Worm (Caenorhabditis elegans) whole organism, late embryonic: Measurements from ENCODE around the gene cec-4.

Source experiments
- C08G9.2 ChIP-seq: sonication (generic microtip); optimal IDR thresholded peaks from 2 replicates; lab custom pipeline; 2016; ENCODE audit warnings: mild to moderate bottlenecking, missing genetic modification characterization, moderate library complexity, missing compliant biosample characterization
- Y22D7AL.16 ChIP-seq: sonication (generic microtip); optimal IDR thresholded peaks from 2 replicates; lab custom pipeline; 2016; ENCODE audit warnings: missing genetic modification characterization, missing compliant biosample characterization
- ahr-1 ChIP-seq: sonication (generic microtip); optimal IDR thresholded peaks from 2 replicates; lab custom pipeline; 2016; ENCODE audit warnings: missing genetic modification characterization, missing compliant biosample characterization
- ceh-18 ChIP-seq: sonication (generic microtip); optimal IDR thresholded peaks from 2 replicates; lab custom pipeline; 2016; ENCODE audit warnings: missing genetic modification characterization, missing compliant biosample characterization
- ceh-22 ChIP-seq: sonication (generic microtip); optimal IDR thresholded peaks from 2 replicates; lab custom pipeline; 2017; ENCODE audit warnings: missing biosample characterization, missing genetic modification characterization
- ceh-30 ChIP-seq: fragments of 150-350 bp; optimal IDR thresholded peaks from 2 replicates; lab custom pipeline; 2014; ENCODE audit warnings: missing biosample characterization, missing genetic modification characterization
- ceh-31 ChIP-seq: sonication (generic microtip); optimal IDR thresholded peaks from 2 replicates; lab custom pipeline; 2016; ENCODE audit warnings: missing genetic modification characterization, missing compliant biosample characterization
- ceh-34 ChIP-seq: sonication (generic microtip); optimal IDR thresholded peaks from 2 replicates; lab custom pipeline; 2016; ENCODE audit warnings: mild to moderate bottlenecking, missing genetic modification characterization, missing compliant biosample characterization
- ceh-45 ChIP-seq: fragments of 200-800 bp; sonication (Bioruptor generic); IDR thresholded peaks from 2 replicates; pipeline ENCODE4 v1.3.6; 2022; ENCODE audit warnings: missing genetic modification reagents, missing genetic modification characterization, missing compliant biosample characterization
- che-1 ChIP-seq: sonication (generic microtip); optimal IDR thresholded peaks from 2 replicates; lab custom pipeline; 2016; ENCODE audit warnings: mild to moderate bottlenecking, missing genetic modification characterization, missing compliant biosample characterization
- dmd-4 ChIP-seq: sonication (generic microtip); optimal IDR thresholded peaks from 2 replicates; lab custom pipeline; 2016; ENCODE audit warnings: borderline replicate concordance, missing genetic modification characterization, missing compliant biosample characterization
- elt-2 ChIP-seq: sonication (generic microtip); optimal IDR thresholded peaks from 2 replicates; lab custom pipeline; 2016; ENCODE audit warnings: missing genetic modification reagents, missing genetic modification characterization, missing compliant biosample characterization
- elt-4 ChIP-seq: sonication (generic microtip); optimal IDR thresholded peaks from 2 replicates; lab custom pipeline; 2016; ENCODE audit warnings: missing genetic modification characterization, missing compliant biosample characterization
- fax-1 ChIP-seq: sonication (generic microtip); optimal IDR thresholded peaks from 2 replicates; lab custom pipeline; 2016; ENCODE audit warnings: missing genotype, missing genetic modification characterization, missing compliant biosample characterization
- fkh-6 ChIP-seq: sonication (generic microtip); optimal IDR thresholded peaks from 2 replicates; lab custom pipeline; 2016; ENCODE audit warnings: missing genetic modification characterization, missing compliant biosample characterization
- hlh-13 ChIP-seq: fragments of 200-800 bp; sonication (Bioruptor generic); optimal IDR thresholded peaks from 2 replicates; lab custom pipeline; 2018; ENCODE audit warnings: mild to moderate bottlenecking, missing genetic modification characterization, missing compliant biosample characterization
- hlh-15 ChIP-seq: sonication (generic microtip); optimal IDR thresholded peaks from 2 replicates; lab custom pipeline; 2016; ENCODE audit warnings: missing genetic modification characterization, missing compliant biosample characterization
- hlh-30 ChIP-seq: sonication (generic microtip); optimal IDR thresholded peaks from 2 replicates; lab custom pipeline; 2017; ENCODE audit warnings: antibody characterized with exemption, missing genetic modification characterization, missing compliant biosample characterization; ENCODE audit not compliant: insufficient read depth
- hlh-6 ChIP-seq: sonication (generic microtip); optimal IDR thresholded peaks from 2 replicates; lab custom pipeline; 2016; ENCODE audit warnings: missing genotype, missing genetic modification characterization, missing compliant biosample characterization
- hlh-8 ChIP-seq: sonication (generic microtip); optimal IDR thresholded peaks from 2 replicates; lab custom pipeline; 2016; ENCODE audit warnings: missing genotype, missing genetic modification characterization, missing compliant biosample characterization
- lim-6 ChIP-seq: sonication (generic microtip); optimal IDR thresholded peaks from 2 replicates; lab custom pipeline; 2016; ENCODE audit warnings: missing genetic modification characterization, missing compliant biosample characterization
- lin-11 ChIP-seq: fragments of 200-800 bp; sonication (Bioruptor generic); optimal IDR thresholded peaks from 2 replicates; lab custom pipeline; 2018; ENCODE audit warnings: mild to moderate bottlenecking, missing genetic modification characterization, missing compliant biosample characterization
- madf-2 ChIP-seq: sonication (generic microtip); optimal IDR thresholded peaks from 2 replicates; lab custom pipeline; 2017; ENCODE audit warnings: missing genetic modification characterization, missing compliant biosample characterization
- mec-3 ChIP-seq: sonication (generic microtip); optimal IDR thresholded peaks from 2 replicates; lab custom pipeline; 2016; ENCODE audit warnings: borderline replicate concordance, missing genetic modification characterization, missing compliant biosample characterization
- nfya-1 ChIP-seq: sonication (generic microtip); optimal IDR thresholded peaks from 2 replicates; lab custom pipeline; 2017; ENCODE audit warnings: missing genetic modification characterization, mild to moderate bottlenecking, missing compliant biosample characterization, antibody characterized with exemption, moderate library complexity
- nhr-11 ChIP-seq: fragments of 150-350 bp; optimal IDR thresholded peaks from 2 replicates; lab custom pipeline; 2014; ENCODE audit warnings: missing biosample characterization, missing genetic modification characterization
- nhr-232 ChIP-seq: sonication (generic microtip); optimal IDR thresholded peaks from 2 replicates; lab custom pipeline; 2016; ENCODE audit warnings: missing genetic modification characterization, missing compliant biosample characterization
- pat-9 ChIP-seq: fragments of 200-800 bp; sonication (Bioruptor generic); optimal IDR thresholded peaks from 2 replicates; lab custom pipeline; 2018; ENCODE audit warnings: mild to moderate bottlenecking, missing genetic modification characterization, moderate library complexity, missing compliant biosample characterization
- pax-1 ChIP-seq: fragments of 150-350 bp; optimal IDR thresholded peaks from 2 replicates; lab custom pipeline; 2014; ENCODE audit warnings: missing biosample characterization, missing genetic modification characterization
- pha-2 ChIP-seq: sonication (generic microtip); optimal IDR thresholded peaks from 2 replicates; lab custom pipeline; 2017; ENCODE audit warnings: mild to moderate bottlenecking, missing genetic modification characterization, missing compliant biosample characterization
- pha-4 ChIP-seq: fragments of 150-350 bp; optimal IDR thresholded peaks from 2 replicates; lab custom pipeline; 2018; ENCODE audit warnings: missing biosample characterization, missing genetic modification reagents, missing genetic modification characterization
- pqm-1 ChIP-seq: sonication (generic microtip); optimal IDR thresholded peaks from 2 replicates; lab custom pipeline; 2016; ENCODE audit warnings: missing genetic modification characterization, missing compliant biosample characterization
- pros-1 ChIP-seq: fragments of 150-350 bp; optimal IDR thresholded peaks from 2 replicates; lab custom pipeline; 2014; ENCODE audit warnings: missing biosample characterization, missing genetic modification reagents, missing genetic modification characterization
- ref-2 ChIP-seq: sonication (generic microtip); optimal IDR thresholded peaks from 2 replicates; lab custom pipeline; 2016; ENCODE audit warnings: missing genetic modification characterization, missing compliant biosample characterization
- rnt-1 ChIP-seq: sonication (generic microtip); optimal IDR thresholded peaks from 2 replicates; lab custom pipeline; 2016; ENCODE audit warnings: missing genetic modification characterization, missing compliant biosample characterization
- sox-4 ChIP-seq: sonication (generic microtip); optimal IDR thresholded peaks from 2 replicates; lab custom pipeline; 2017; ENCODE audit warnings: mild to moderate bottlenecking, missing genetic modification characterization, inconsistent platforms, missing compliant biosample characterization
- tbx-2 ChIP-seq: sonication (generic microtip); optimal IDR thresholded peaks from 2 replicates; lab custom pipeline; 2016; ENCODE audit warnings: missing genetic modification characterization, missing compliant biosample characterization
- tbx-7 ChIP-seq: sonication (generic microtip); optimal IDR thresholded peaks from 2 replicates; lab custom pipeline; 2016; ENCODE audit warnings: missing genotype, missing genetic modification characterization, missing compliant biosample characterization
- ttx-3 ChIP-seq: sonication (generic microtip); optimal IDR thresholded peaks from 2 replicates; lab custom pipeline; 2016; ENCODE audit warnings: missing genetic modification reagents, missing genetic modification characterization, missing compliant biosample characterization
- unc-3 ChIP-seq, 2 experiments: fragments of 200-800 bp in 1 of 2; sonication (Bioruptor generic) in 1 of 2; sonication (generic microtip) in 1 of 2; conservative IDR thresholded peaks in 1 of 2; optimal IDR thresholded peaks in 1 of 2; 2 replicates each; pipeline versions ENCODE4 v1.3.6 to Lab custom; 2016 to 2022; ENCODE audit warnings: missing compliant biosample characterization in 2 of 2, missing genetic modification characterization in 2 of 2, missing genetic modification reagents in 1 of 2
- unc-55 ChIP-seq: sonication (generic microtip); optimal IDR thresholded peaks from 2 replicates; lab custom pipeline; 2017; ENCODE audit warnings: missing biosample characterization, missing genetic modification reagents, missing genetic modification characterization
- unc-86 ChIP-seq: sonication (generic microtip); optimal IDR thresholded peaks from 2 replicates; lab custom pipeline; 2016; ENCODE audit warnings: missing genetic modification characterization, missing compliant biosample characterization
- ztf-16 ChIP-seq: sonication (generic microtip); optimal IDR thresholded peaks from 2 replicates; lab custom pipeline; 2017; ENCODE audit warnings: missing genetic modification characterization, missing compliant biosample characterization

Gene cec-4

DNA sequence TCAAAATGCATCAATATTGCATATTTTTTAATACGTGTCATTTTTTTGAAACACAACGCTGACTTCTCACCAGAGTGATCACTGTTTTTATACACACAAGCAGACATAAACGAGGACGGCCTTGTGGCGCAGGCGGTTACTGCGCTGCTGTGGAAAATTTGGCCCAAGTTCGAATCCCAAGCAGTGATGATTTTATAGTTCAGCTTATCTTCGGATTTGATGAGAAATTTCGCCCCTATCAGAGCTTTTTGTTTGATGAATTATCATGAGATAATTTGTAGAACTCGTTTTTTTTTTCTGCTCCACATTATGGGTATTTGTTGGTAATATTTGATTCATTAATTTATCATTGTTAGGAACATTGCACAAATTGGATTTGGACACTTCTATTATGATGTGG is 1.6 kb upstream of the cec-4 start (continued):
- no peak for TF ChIP-seq pha-4 (tag; lab: Kevin White, UChicago)
- peak; percentile 96 for TF ChIP-seq ceh-45 (GFP tag; lab: Robert Waterston, UW)
- TF ChIP-seq ceh-34 (tag; lab: Kevin White, UChicago): peak; percentile 93
- peak; percentile 94 for TF ChIP-seq rnt-1 (tag; lab: Kevin White, UChicago)
- TF ChIP-seq ahr-1 (tag; lab: Kevin White, UChicago): peak; percentile 91
- peak; percentile 96 for TF ChIP-seq madf-2 (tag; lab: Kevin White, UChicago)
- peak; percentile 92 for TF ChIP-seq dmd-4 (tag; lab: Kevin White, UChicago)
- TF ChIP-seq hlh-8 (tag; lab: Kevin White, UChicago): peak; percentile 85
- TF ChIP-seq nhr-11 (tag; lab: Kevin White, UChicago): no peak
- TF ChIP-seq pax-1 (tag; lab: Kevin White, UChicago): no peak
- TF ChIP-seq hlh-30 (tag; lab: Kevin White, UChicago): peak; percentile 69
- TF ChIP-seq ceh-30 (tag; lab: Kevin White, UChicago): peak; percentile 68
- peak; percentile 94 for TF ChIP-seq pha-2 (tag; lab: Kevin White, UChicago)
- TF ChIP-seq hlh-6: peak; percentile 98
- TF ChIP-seq C08G9.2 (tag; lab: Kevin White, UChicago): peak; percentile 92
- peak; percentile 93 for TF ChIP-seq Y22D7AL.16 (tag; lab: Kevin White, UChicago)
- TF ChIP-seq hlh-13 (GFP tag; lab: Kevin White, UChicago): peak; percentile 96
- peak; percentile 97 for TF ChIP-seq pat-9
- TF ChIP-seq ttx-3 (tag; lab: Kevin White, UChicago): peak; percentile 92
- peak; percentile 94 for TF ChIP-seq unc-86 (tag; lab: Kevin White, UChicago)
- peak; percentile 95 for TF ChIP-seq unc-3 (GFP tag; conservative IDR thresholded peaks at IDR 0.05; lab: Robert Waterston, UW)
- peak; percentile 94 for TF ChIP-seq unc-3 (tag; optimal IDR thresholded peaks at IDR 0.05; lab: Kevin White, UChicago)
- peak; percentile 92 for TF ChIP-seq nhr-232 (tag; lab: Kevin White, UChicago)
- TF ChIP-seq pros-1: peak; percentile 22
- peak; percentile 97 for TF ChIP-seq ztf-16 (tag; lab: Kevin White, UChicago)
- TF ChIP-seq elt-4: no peak
- peak; percentile 96 for TF ChIP-seq pqm-1
- TF ChIP-seq tbx-7 (tag; lab: Kevin White, UChicago): peak; percentile 52
- peak; percentile 96 for TF ChIP-seq sox-4 (tag; lab: Kevin White, UChicago)
- TF ChIP-seq ceh-18: peak; percentile 92
- TF ChIP-seq fkh-6: peak; percentile 95
- TF ChIP-seq mec-3 (tag; lab: Kevin White, UChicago): peak; percentile 77
- peak; percentile 93 for TF ChIP-seq hlh-15 (tag; lab: Kevin White, UChicago)
- TF ChIP-seq ceh-22: peak; percentile 40
- peak; percentile 93 for TF ChIP-seq ref-2
- peak; percentile 86 for TF ChIP-seq ceh-31 (tag; lab: Kevin White, UChicago)
- peak; percentile 92 for TF ChIP-seq fax-1 (tag; lab: Kevin White, UChicago)
- TF ChIP-seq lin-11: peak; percentile 89
- TF ChIP-seq lim-6 (tag; lab: Kevin White, UChicago): peak; percentile 90
- TF ChIP-seq che-1 (tag; lab: Kevin White, UChicago): peak; percentile 95
- peak; percentile 94 for TF ChIP-seq tbx-2 (tag; lab: Kevin White, UChicago)
- TF ChIP-seq nfya-1: peak; percentile 82
- no peak for TF ChIP-seq unc-55

DNA sequence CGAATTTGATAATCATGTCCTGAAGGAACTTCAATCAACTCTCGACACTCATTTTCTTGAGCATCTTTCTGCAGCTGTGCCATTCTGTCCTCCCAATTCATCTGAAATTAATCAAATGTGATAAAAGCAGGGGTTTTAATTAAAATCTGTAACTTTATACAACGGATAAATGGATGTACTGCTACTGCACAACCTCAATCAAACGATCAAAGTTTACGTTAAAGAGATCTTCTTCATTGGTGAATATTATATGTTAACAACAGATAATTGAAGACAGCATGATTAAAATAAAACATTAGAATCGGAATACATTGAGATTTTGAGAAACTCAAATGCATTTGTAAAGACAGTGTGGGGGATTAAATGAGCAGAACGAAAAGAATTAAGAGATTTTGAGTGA is 2.8 kb downstream of the cec-4 start, which contains the start of gene F32E10.5:
F32E10.5 (minus strand) TSS at position 101 of the 400 bp plus-strand sequence.
- no peak for TF ChIP-seq elt-2 (tag; lab: Kevin White, UChicago)
- TF ChIP-seq, all 69 proteins: peak for 0
